Worm (Caenorhabditis elegans): ENCODE data around the gene ZK105.14.

DNA sequence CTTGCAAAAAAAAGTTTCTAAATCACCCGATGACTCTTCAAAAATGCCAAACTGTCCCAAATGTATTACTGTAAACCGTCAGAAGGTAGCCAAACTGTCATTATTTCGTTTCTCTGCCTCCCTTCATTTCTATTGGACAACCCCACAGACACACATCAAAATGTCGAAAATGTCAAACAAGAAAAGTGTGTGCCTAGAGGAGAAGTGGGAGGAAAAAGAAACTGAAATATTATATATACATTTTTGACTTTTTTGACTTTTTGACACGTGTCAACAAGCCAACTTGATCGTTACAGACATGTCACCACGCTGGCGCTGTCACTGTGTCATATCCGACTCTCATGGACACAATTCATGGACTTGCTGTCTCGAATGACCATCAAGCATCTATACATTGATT lies 27.9 kb upstream of the ZK105.14 start:
- no peak for TF ChIP-seq hlh-13 (GFP tag; optimal IDR thresholded peaks at IDR 0.05)
- no peak for TF ChIP-seq pha-4 (tag; optimal IDR thresholded peaks at IDR 0.05)
- no peak for TF ChIP-seq nfya-1 (tag; optimal IDR thresholded peaks at IDR 0.05)
- TF ChIP-seq elt-4 (tag; optimal IDR thresholded peaks at IDR 0.05), result no peak
- TF ChIP-seq elt-2 (tag; optimal IDR thresholded peaks at IDR 0.05), result no peak
- no peak for TF ChIP-seq ceh-14 (tag; optimal IDR thresholded peaks at IDR 0.05)
- no peak for TF ChIP-seq fkh-10 (GFP tag; optimal IDR thresholded peaks at IDR 0.05)
- no peak for TF ChIP-seq rnt-1 (tag; optimal IDR thresholded peaks at IDR 0.05)
- no peak for TF ChIP-seq pat-9 (tag; optimal IDR thresholded peaks at IDR 0.05)
- TF ChIP-seq ahr-1 (tag; optimal IDR thresholded peaks at IDR 0.05), result no peak
- no peak for TF ChIP-seq ama-1 (optimal IDR thresholded peaks at IDR 0.05)
- no peak for TF ChIP-seq tbx-2 (tag; optimal IDR thresholded peaks at IDR 0.05)
- TF ChIP-seq nhr-11 (tag; optimal IDR thresholded peaks at IDR 0.05), result no peak
- TF ChIP-seq dve-1 (tag; optimal IDR thresholded peaks at IDR 0.05), result no peak
